Worm (Caenorhabditis elegans): ENCODE data around the gene lea-1.

DNA sequence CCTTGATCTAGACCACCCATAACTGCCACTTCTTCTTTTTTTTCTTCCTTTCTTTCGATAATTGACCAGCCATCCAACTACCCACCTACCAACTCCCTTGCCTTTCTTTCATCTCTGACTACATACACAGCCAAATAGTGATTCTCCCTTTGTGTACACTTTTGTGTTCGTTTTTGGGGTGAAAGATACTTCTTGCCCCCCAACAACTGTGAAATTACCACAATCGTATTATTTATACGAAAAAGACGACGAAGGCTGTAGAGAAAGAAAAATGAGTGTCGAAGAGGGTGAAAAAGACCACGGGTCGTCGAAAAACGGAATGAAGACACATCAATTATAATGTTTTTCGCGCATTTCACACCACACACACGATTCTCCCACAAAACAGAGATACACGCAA is 34.8 kb downstream of the lea-1 start:
- TF ChIP-seq F49E8.2 (tag; optimal IDR thresholded peaks at IDR 0.05; ENCODE audit: borderline replicate concordance), result no peak
- peak; percentile 16 for TF ChIP-seq nhr-28 (tag; optimal IDR thresholded peaks at IDR 0.05)
- TF ChIP-seq lsy-2 (tag; optimal IDR thresholded peaks at IDR 0.05), result no peak
- TF ChIP-seq daf-12 (tag; optimal IDR thresholded peaks at IDR 0.05), result no peak
- TF ChIP-seq Y105C5A.15 (GFP tag; IDR thresholded peaks at IDR 0.05), result no peak
- TF ChIP-seq nhr-237 (tag; optimal IDR thresholded peaks at IDR 0.05), result no peak
- no peak for TF ChIP-seq aly-2 (tag; optimal IDR thresholded peaks at IDR 0.05)
- TF ChIP-seq Y75B8A.6 (GFP tag; IDR thresholded peaks at IDR 0.05), result no peak
- TF ChIP-seq ama-1 (optimal IDR thresholded peaks at IDR 0.05), result peak; percentile 56
- no peak for TF ChIP-seq ztf-7 (tag; optimal IDR thresholded peaks at IDR 0.05)
- no peak for TF ChIP-seq skn-1 (tag; optimal IDR thresholded peaks at IDR 0.05)
- TF ChIP-seq Y5F2A.4 (GFP tag; optimal IDR thresholded peaks at IDR 0.05), result no peak

Data from whole organism, L4 larva.